Worm (Caenorhabditis elegans) whole organism, dauer: ENCODE data around the gene srx-62.

Source experiments
- unc-62 ChIP-seq: sonication (generic microtip); optimal IDR thresholded peaks from 2 replicates; lab custom pipeline; 2017; ENCODE audit warnings: missing biosample characterization, missing genetic modification reagents, missing genetic modification characterization

srx-62 gene

DNA sequence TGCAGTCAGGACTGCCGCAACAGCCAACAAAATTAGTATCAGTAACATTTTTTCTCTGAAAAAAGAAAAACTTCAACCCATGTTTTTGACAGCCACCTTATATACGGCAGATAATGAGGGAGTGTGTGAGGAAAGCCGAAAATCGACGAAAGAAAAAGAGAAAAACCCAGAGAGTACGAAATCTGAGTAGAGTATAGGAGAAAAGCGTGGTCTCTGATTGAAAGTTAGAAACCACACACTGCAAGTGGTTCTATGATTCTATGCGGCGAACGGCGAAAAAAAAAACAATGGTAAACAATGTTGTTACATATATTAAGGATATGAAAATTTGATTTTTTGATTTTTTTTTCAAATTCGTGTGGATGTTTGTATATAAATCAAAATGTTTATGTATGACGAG, 28.0 kb downstream of the srx-62 start, which contains the start of gene cyp-34A8:
TSS of gene cyp-34A8 (minus strand) at position 62 of the 400 bp plus-strand sequence.
- TF ChIP-seq unc-62 = no peak

DNA sequence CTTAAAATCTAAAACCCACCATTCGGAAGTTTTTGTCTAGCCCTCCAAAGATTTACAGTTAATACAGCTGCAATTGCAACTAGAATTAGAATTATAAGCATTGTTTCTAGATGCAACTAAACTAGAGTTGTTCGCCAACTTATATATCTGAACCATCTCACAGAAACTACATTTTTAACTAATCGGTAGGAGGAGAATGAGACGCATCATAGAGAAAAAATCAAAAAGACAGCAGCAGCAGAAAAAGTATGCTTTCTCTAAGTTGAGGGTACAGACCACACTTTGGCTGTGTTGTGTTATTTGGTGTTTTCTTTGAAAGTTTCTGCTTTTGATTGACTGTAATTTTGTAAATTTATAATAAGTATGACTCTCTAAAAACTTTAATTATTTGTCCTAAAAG, 32.0 kb downstream of the srx-62 start, which contains the start of gene cyp-34A7:
TSS of gene cyp-34A7 (minus strand) at position 101 of the 400 bp plus-strand sequence.
- TF ChIP-seq unc-62 = no peak

DNA sequence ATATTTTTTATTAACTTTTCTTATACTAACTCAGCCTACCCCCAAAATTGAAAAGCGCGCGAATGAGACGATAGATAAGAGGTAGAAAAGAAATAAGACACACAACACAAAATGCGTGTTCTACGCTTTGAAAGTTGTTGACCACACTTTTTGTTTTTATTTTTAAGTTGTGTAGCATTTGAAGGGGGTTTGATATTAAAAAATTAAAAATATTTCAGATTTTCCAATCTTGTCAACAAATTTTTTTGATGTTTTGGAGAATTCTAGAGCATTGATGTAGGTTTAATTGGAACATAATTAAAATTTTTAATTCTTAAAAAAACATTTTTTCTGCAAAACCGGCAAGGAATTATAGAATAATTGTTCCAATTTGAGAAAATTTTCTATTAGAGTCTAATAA, 34.5 kb downstream of the srx-62 start, which contains the start of gene cyp-34A6:
TSS of gene cyp-34A6 (minus strand) at position 101 of the 400 bp plus-strand sequence.
- TF ChIP-seq unc-62 = no peak

DNA sequence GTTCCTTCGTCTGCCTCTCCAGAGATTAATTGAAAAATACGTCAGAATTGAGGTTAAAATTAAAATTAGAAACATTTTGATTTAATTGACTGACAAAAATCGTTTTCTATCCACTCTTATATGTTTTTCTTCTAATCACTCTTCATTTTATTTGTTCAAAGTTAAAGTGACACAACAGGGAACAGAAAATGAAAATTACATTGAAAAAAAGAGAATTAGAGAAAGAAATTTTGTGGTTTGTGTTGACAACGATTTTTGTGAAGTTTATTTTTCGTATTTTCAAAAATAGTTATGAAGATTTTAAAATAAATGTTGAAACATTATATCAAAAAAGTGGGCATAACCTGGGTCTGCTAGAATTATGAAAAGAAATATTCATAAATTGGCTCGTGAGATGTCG, 38.1 kb downstream of the srx-62 start, which contains the start of gene cyp-34A5:
TSS of gene cyp-34A5 (minus strand) at position 101 of the 400 bp plus-strand sequence.
- no peak for TF ChIP-seq unc-62

DNA sequence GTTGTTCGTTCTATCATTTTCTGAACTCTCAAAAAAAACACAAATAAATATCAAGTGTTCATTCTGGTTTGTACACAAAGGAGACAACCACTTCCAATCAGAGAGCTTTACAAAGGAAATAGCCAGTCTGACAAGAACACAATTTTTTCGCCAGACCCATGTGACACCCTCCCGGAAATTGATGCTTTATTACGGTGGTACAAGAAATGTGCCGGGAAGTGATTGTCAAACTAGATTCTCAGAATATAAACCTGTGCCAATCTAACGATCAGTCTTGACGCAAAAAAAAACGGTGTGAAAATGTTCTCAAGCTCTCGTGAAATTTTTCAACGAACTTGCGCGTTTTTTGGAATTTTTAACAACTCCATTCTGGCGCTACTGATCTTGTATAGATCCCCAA, 42.0 kb downstream of the srx-62 start, which contains the start of gene str-247:
TSS of gene str-247 (plus strand) at position 301 of the 400 bp plus-strand sequence.
- no peak for TF ChIP-seq unc-62

DNA sequence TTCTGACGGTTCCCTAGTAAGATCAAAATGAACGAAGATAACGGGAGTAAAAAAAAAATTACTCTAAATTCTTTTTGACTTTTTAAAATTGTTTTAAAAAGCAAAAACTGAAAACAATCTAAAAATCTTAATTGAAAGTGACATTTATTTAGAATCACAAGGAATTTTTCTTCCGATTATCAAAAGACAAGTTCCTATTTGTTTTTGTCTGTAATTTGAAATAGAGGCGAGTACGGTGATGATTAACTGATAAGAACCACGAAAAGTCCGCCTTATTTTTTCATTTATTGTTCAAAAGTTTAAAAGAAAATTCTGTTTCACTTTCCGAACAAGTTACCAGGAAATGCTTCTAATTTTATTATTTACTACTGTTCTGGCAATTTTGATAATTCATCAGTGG, 46.0 kb downstream of the srx-62 start, which contains the start of gene dach-1:
TSS of gene dach-1 (plus strand) at position 301 of the 400 bp plus-strand sequence.
- no peak for TF ChIP-seq unc-62

DNA sequence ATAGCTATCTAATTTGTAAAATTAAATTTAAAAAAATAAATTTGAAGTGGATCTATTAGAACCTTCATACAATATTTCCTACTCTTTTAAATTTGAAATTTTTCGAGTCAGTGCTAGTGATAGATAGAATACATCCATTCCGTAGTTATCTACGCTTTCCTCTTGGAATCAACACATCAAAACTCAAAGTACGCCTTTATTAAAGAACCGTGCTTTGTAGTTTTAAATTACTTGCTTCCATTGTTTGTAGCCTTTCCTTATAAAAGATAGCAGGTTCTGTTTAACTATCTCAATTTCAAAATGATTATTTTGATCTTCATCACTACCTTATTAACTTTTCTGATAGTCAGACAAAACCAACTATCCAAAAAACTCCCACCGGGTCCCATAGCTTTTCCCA, 50.7 kb downstream of the srx-62 start, which contains the start of gene cyp-35B3:
TSS of gene cyp-35B3 (plus strand) at position 301 of the 400 bp plus-strand sequence.
- no peak for TF ChIP-seq unc-62
